Worm (Caenorhabditis elegans) whole organism, L4 larva: ENCODE data around the gene T13C2.3.

Experiments
- F37D6.2 ChIP-seq: sonication (generic microtip); optimal IDR thresholded peaks from 2 replicates; lab custom pipeline; 2016; ENCODE audit warnings: mild to moderate bottlenecking, missing genetic modification characterization, missing compliant biosample characterization
- F49E8.2 ChIP-seq: sonication (generic microtip); optimal IDR thresholded peaks from 2 replicates; lab custom pipeline; 2016; ENCODE audit warnings: missing compliant biosample characterization, mild to moderate bottlenecking, missing genetic modification characterization, borderline replicate concordance
- aha-1 ChIP-seq: fragments of 150-350 bp; peaks from one replicate; lab custom pipeline; 2014; ENCODE audit warnings: missing biosample characterization, missing genetic modification characterization
- arid-1 ChIP-seq: fragments of 200-800 bp; sonication (Bioruptor generic); conservative IDR thresholded peaks from 2 replicates; pipeline ENCODE4 v1.3.6; 2022; ENCODE audit warnings: missing genetic modification reagents, missing genetic modification characterization, missing compliant biosample characterization
- ceh-82 ChIP-seq: sonication (generic microtip); optimal IDR thresholded peaks from 2 replicates; lab custom pipeline; 2017; ENCODE audit warnings: missing biosample characterization, missing genetic modification characterization
- ctbp-1 ChIP-seq: fragments of 200-800 bp; sonication (Bioruptor generic); IDR thresholded peaks from 2 replicates; pipeline ENCODE4 v1.3.6; 2022; ENCODE audit warnings: missing genetic modification reagents, missing genetic modification characterization, missing compliant biosample characterization
- dmd-6 ChIP-seq: fragments of 200-800 bp; sonication (Bioruptor generic); IDR thresholded peaks from 2 replicates; pipeline ENCODE4 v1.3.6; 2022; ENCODE audit warnings: missing genetic modification reagents, missing genetic modification characterization, missing compliant biosample characterization
- dve-1 ChIP-seq: sonication (generic microtip); optimal IDR thresholded peaks from 2 replicates; lab custom pipeline; 2017; ENCODE audit warnings: antibody characterized with exemption, mild to moderate bottlenecking, missing genetic modification characterization, missing compliant biosample characterization; ENCODE audit not compliant: insufficient read depth
- fkh-10 ChIP-seq: fragments of 150-350 bp; optimal IDR thresholded peaks from 2 replicates; lab custom pipeline; 2014; ENCODE audit warnings: missing biosample characterization, missing genetic modification reagents, missing genetic modification characterization
- hlh-30 ChIP-seq: sonication (generic microtip); optimal IDR thresholded peaks from 2 replicates; lab custom pipeline; 2017; ENCODE audit warnings: antibody characterized with exemption, mild to moderate bottlenecking, missing genetic modification characterization, missing compliant biosample characterization; ENCODE audit not compliant: insufficient read depth
- hmg-1.1 ChIP-seq: fragments of 200-800 bp; sonication (Bioruptor generic); IDR thresholded peaks from 2 replicates; pipeline ENCODE4 v1.3.6; 2022; ENCODE audit warnings: missing genetic modification reagents, missing genetic modification characterization, missing compliant biosample characterization
- lin-38 ChIP-seq: fragments of 200-800 bp; sonication (Bioruptor generic); IDR thresholded peaks from 2 replicates; pipeline ENCODE4 v1.3.6; 2022; ENCODE audit warnings: missing genetic modification reagents, missing genetic modification characterization, missing compliant biosample characterization
- lsy-2 ChIP-seq, 2 experiments: fragments of 150-350 bp in 1 of 2; sonication (generic microtip) in 1 of 2; optimal IDR thresholded peaks; 2 replicates each; lab custom pipeline; 2014 to 2017; ENCODE audit warnings: missing biosample characterization in 2 of 2, missing genetic modification characterization in 2 of 2
- mdl-1 ChIP-seq, 2 experiments: fragments of 150-350 bp in 1 of 2; sonication (generic microtip) in 1 of 2; optimal IDR thresholded peaks; 2 replicates each; lab custom pipeline; 2014 to 2017; ENCODE audit warnings: missing biosample characterization in 2 of 2, missing genetic modification characterization in 2 of 2
- mdt-29 ChIP-seq: fragments of 200-800 bp; sonication (Bioruptor generic); IDR thresholded peaks from 2 replicates; pipeline ENCODE4 v1.3.6; 2022; ENCODE audit warnings: missing genetic modification reagents, missing genetic modification characterization, missing compliant biosample characterization
- mxl-3 ChIP-seq: fragments of 200-800 bp; sonication (Bioruptor generic); optimal IDR thresholded peaks from 2 replicates; lab custom pipeline; 2018; ENCODE audit warnings: mild to moderate bottlenecking, missing genetic modification characterization, missing compliant biosample characterization
- nhr-102 ChIP-seq: sonication (generic microtip); optimal IDR thresholded peaks from 2 replicates; lab custom pipeline; 2016; ENCODE audit warnings: mild to moderate bottlenecking, missing genetic modification characterization, moderate library complexity, missing compliant biosample characterization
- nhr-237 ChIP-seq: sonication (generic microtip); optimal IDR thresholded peaks from 2 replicates; lab custom pipeline; 2017; ENCODE audit warnings: missing biosample characterization, missing genetic modification characterization
- nhr-28 ChIP-seq: fragments of 150-350 bp; optimal IDR thresholded peaks from 2 replicates; lab custom pipeline; 2014; ENCODE audit warnings: missing biosample characterization, missing genetic modification characterization
- nhr-48 ChIP-seq: sonication (generic microtip); optimal IDR thresholded peaks from 2 replicates; lab custom pipeline; 2016; ENCODE audit warnings: mild to moderate bottlenecking, missing genetic modification characterization, missing compliant biosample characterization
- rbr-2 ChIP-seq: sonication (generic microtip); optimal IDR thresholded peaks from 2 replicates; lab custom pipeline; 2016; ENCODE audit warnings: missing genotype, missing genetic modification characterization, missing compliant biosample characterization
- snpc-1.2 ChIP-seq: fragments of 200-800 bp; sonication (Bioruptor generic); IDR thresholded peaks from 2 replicates; pipeline ENCODE4 v1.3.6; 2022; ENCODE audit warnings: missing genetic modification reagents, missing genetic modification characterization, missing compliant biosample characterization
- tra-1 ChIP-seq: fragments of 200-800 bp; sonication (Bioruptor generic); IDR thresholded peaks from 2 replicates; pipeline ENCODE4 v1.3.6; 2022; ENCODE audit warnings: missing genetic modification reagents, missing genetic modification characterization, missing compliant biosample characterization
- unc-130 ChIP-seq: sonication (generic microtip); optimal IDR thresholded peaks from 2 replicates; lab custom pipeline; 2016; ENCODE audit warnings: missing genetic modification reagents, missing genetic modification characterization, missing compliant biosample characterization
- unc-62 ChIP-seq, 3 experiments: fragments of 150-350 bp in 1 of 3; sonication (generic microtip); optimal IDR thresholded peaks in 2 of 3; peaks in 1 of 3; 1 replicate in 1 of 3; 2 replicates in 2 of 3; lab custom pipeline; 2014 to 2017; ENCODE audit warnings: missing biosample characterization in 3 of 3, missing genetic modification characterization in 3 of 3, missing genetic modification reagents in 3 of 3, missing genotype in 1 of 3
- vab-7 ChIP-seq: fragments of 200-800 bp; sonication (Bioruptor generic); IDR thresholded peaks from 2 replicates; pipeline ENCODE4 v1.3.6; 2022; ENCODE audit warnings: missing genetic modification reagents, missing genetic modification characterization, missing compliant biosample characterization
- zfp-2 ChIP-seq: sonication (generic microtip); optimal IDR thresholded peaks from 2 replicates; lab custom pipeline; 2016; ENCODE audit warnings: mild to moderate bottlenecking, missing genetic modification characterization, missing compliant biosample characterization
- ztf-7 ChIP-seq: fragments of 150-350 bp; optimal IDR thresholded peaks from 2 replicates; lab custom pipeline; 2014; ENCODE audit warnings: missing biosample characterization, missing genetic modification characterization

The T13C2.3 gene

ce11 chrII:6808539-6808938 is 19.5 kb downstream of the T13C2.3 start:
- TF ChIP-seq dve-1 (tag; lab: Kevin White, UChicago) (no peak), lsy-2 (tag; optimal IDR thresholded peaks at IDR 0.05; lab: Kevin White, UChicago) (peak in 1 of 2 experiments; percentile 18), F37D6.2 (tag; lab: Kevin White, UChicago) (peak; percentile 52), ztf-7 (no peak), aha-1 (tag; lab: Kevin White, UChicago) (peak; percentile 96), tra-1 (GFP tag; lab: Robert Waterston, UW) (no peak), mdl-1 (tag; optimal IDR thresholded peaks at IDR 0.05; lab: Kevin White, UChicago) (peak in 1 of 2 experiments; percentile 14), F49E8.2 (tag; lab: Kevin White, UChicago) (no peak), mdt-29 (GFP tag; lab: Robert Waterston, UW) (no peak), ctbp-1 (0 out of 2 replicates have a peak, but pooled peaks have one; percentile 39), rbr-2 (peak; percentile 53), unc-62 (GFP tag; optimal IDR thresholded peaks at IDR 0.05 in 1 of 2; lab: Kevin White, UChicago) (peak in 1 of 2 experiments; percentile 92), unc-62 (tag; optimal IDR thresholded peaks at IDR 0.05; lab: Kevin White, UChicago) (no peak), nhr-237 (tag; lab: Kevin White, UChicago) (no peak), fkh-10 (peak; percentile 74), hmg-1.1 (GFP tag; lab: Robert Waterston, UW) (peak; percentile 75)

- peak; percentile 35 for TF ChIP-seq aha-1 (tag; lab: Kevin White, UChicago)
- no peak for TF ChIP-seq ctbp-1
These were observed 21.6 kb downstream of the T13C2.3 start, which contains the start of gene snt-1 for ce11 chrII:6810663-6811062. Gene snt-1 (plus strand): TSS chrII:6810963.

ce11 chrII:6812514-6812913 is 23.5 kb downstream of the T13C2.3 start:
- TF ChIP-seq hlh-30 (tag; lab: Kevin White, UChicago) (peak; percentile 24), nhr-102 (no peak), tra-1 (GFP tag; lab: Robert Waterston, UW) (no peak), aha-1 (tag; lab: Kevin White, UChicago) (peak; percentile 55), dmd-6 (no peak), mdl-1 (tag; optimal IDR thresholded peaks at IDR 0.05; lab: Kevin White, UChicago) (peak in 1 of 2 experiments; percentile 33), lin-38 (GFP tag; lab: Robert Waterston, UW) (no peak), lsy-2 (tag; optimal IDR thresholded peaks at IDR 0.05; lab: Kevin White, UChicago) (peak in 1 of 2 experiments; percentile 19), hmg-1.1 (GFP tag; lab: Robert Waterston, UW) (0 out of 2 replicates have a peak, but pooled peaks have one; percentile 21), unc-62 (GFP tag; optimal IDR thresholded peaks at IDR 0.05 in 1 of 2; lab: Kevin White, UChicago) (peak in 1 of 2 experiments; percentile 92), unc-62 (tag; optimal IDR thresholded peaks at IDR 0.05; lab: Kevin White, UChicago) (no peak)

ce11 chrII:6816324-6816723 is 27.3 kb downstream of the T13C2.3 start:
- TF ChIP-seq dmd-6 (no peak), snpc-1.2 (GFP tag; lab: Robert Waterston, UW) (no peak), unc-130 (no peak), zfp-2 (no peak), unc-62 (GFP tag; optimal IDR thresholded peaks at IDR 0.05 in 1 of 2; lab: Kevin White, UChicago) (peak in 1 of 2 experiments; percentile 97), unc-62 (tag; optimal IDR thresholded peaks at IDR 0.05; lab: Kevin White, UChicago) (no peak), ctbp-1 (no peak), arid-1 (GFP tag; lab: Robert Waterston, UW) (no peak)
- TF ChIP-seq, all 104 proteins: peak for 1

ce11 chrII:6820278-6820971 is 31.4 kb downstream of the T13C2.3 start:
- TF ChIP-seq aha-1 (tag; lab: Kevin White, UChicago) (peak; percentile 65), unc-62 (GFP tag; optimal IDR thresholded peaks at IDR 0.05 in 1 of 2; lab: Kevin White, UChicago) (peak in 1 of 2 experiments; percentile 95), unc-62 (tag; optimal IDR thresholded peaks at IDR 0.05; lab: Kevin White, UChicago) (no peak), ceh-82 (tag; lab: Kevin White, UChicago) (no peak), ctbp-1 (0 out of 2 replicates have a peak, but pooled peaks have one; percentile 23), lsy-2 (tag; optimal IDR thresholded peaks at IDR 0.05; lab: Kevin White, UChicago) (peak in 1 of 2 experiments; percentile 27), vab-7 (peak; percentile 38; the same call in 1 of the 2 replicates), mxl-3 (GFP tag; lab: Kevin White, UChicago) (no peak), nhr-28 (tag; lab: Kevin White, UChicago) (peak; percentile 30), nhr-48 (tag; lab: Kevin White, UChicago) (no peak)
